Worm (Caenorhabditis elegans) whole organism, early embryonic: ENCODE measurements around the gene bus-1.

ENCODE experiments used
- aly-1 ChIP-seq: sonication (generic microtip); optimal IDR thresholded peaks from 2 replicates; lab custom pipeline; 2016; ENCODE audit warnings: missing genetic modification characterization, missing compliant biosample characterization
- ama-1 ChIP-seq: fragments of 150-350 bp; optimal IDR thresholded peaks from 2 replicates; lab custom pipeline; 2014
- ceh-13 ChIP-seq: fragments of 200-800 bp; sonication (Bioruptor generic); optimal IDR thresholded peaks from 2 replicates; lab custom pipeline; 2018; ENCODE audit warnings: mild to moderate bottlenecking, missing genetic modification characterization, missing compliant biosample characterization
- hmg-4 ChIP-seq: fragments of 200-800 bp; sonication (Bioruptor generic); optimal IDR thresholded peaks from 2 replicates; lab custom pipeline; 2018; ENCODE audit warnings: mild to moderate bottlenecking, missing genetic modification characterization, missing compliant biosample characterization
- hnd-1 ChIP-seq: sonication (generic microtip); optimal IDR thresholded peaks from 2 replicates; lab custom pipeline; 2016; ENCODE audit warnings: missing genetic modification characterization, missing compliant biosample characterization
- tbx-37 ChIP-seq: fragments of 200-800 bp; sonication (Bioruptor generic); conservative IDR thresholded peaks from 2 replicates; pipeline ENCODE4 v1.3.6; 2022; ENCODE audit warnings: missing genetic modification reagents, missing genetic modification characterization, missing compliant biosample characterization

DNA sequence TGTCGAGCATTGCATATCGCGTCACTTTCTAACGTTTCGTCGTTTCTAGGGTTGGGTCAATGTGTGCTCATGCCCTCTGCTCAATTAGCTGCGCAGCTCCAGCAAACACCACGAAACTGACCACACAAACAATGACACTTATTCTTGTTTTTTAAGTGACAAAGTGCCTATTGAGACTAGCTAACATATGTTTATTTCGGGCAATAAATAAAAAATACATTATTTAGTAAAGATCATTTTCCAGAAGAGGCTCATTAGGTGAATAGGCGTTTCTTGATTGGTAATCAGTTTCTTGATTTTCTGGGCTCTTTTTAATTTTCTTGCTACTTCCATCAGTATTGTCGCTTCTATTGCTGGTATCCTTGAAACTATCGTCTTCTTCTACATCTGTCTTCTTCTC is 45.1 kb upstream of the bus-1 start, which contains the start of gene T27E4.5:
- TF ChIP-seq ama-1 (lab: Kevin White, UChicago): no peak
- TF ChIP-seq aly-1 (tag; lab: Kevin White, UChicago): no peak
- no peak for TF ChIP-seq hnd-1 (tag; lab: Kevin White, UChicago)
- TF ChIP-seq hmg-4 (GFP tag; lab: Kevin White, UChicago): no peak
- TF ChIP-seq ceh-13: no peak
- TF ChIP-seq tbx-37 (GFP tag; lab: Robert Waterston, UW): no peak
